Worm (Caenorhabditis elegans) whole organism, L3 larva: ENCODE results near the gene idpp-2.

ENCODE experiments used
- fkh-10 ChIP-seq: sonication (generic microtip); optimal IDR thresholded peaks from 2 replicates; lab custom pipeline; 2017; ENCODE audit warnings: missing biosample characterization, missing genetic modification reagents, missing genetic modification characterization

idpp-2 gene

ce11 chrV:55946-56345 lies 54.5 kb downstream of the idpp-2 start, which contains the start of gene srt-52:
Gene srt-52 (minus strand): TSS chrV:56046.
- no peak for TF ChIP-seq fkh-10 (GFP tag; lab: Kevin White, UChicago)
